Worm (Caenorhabditis elegans): ENCODE results near the gene mtl-2.

The mtl-2 gene

DNA sequence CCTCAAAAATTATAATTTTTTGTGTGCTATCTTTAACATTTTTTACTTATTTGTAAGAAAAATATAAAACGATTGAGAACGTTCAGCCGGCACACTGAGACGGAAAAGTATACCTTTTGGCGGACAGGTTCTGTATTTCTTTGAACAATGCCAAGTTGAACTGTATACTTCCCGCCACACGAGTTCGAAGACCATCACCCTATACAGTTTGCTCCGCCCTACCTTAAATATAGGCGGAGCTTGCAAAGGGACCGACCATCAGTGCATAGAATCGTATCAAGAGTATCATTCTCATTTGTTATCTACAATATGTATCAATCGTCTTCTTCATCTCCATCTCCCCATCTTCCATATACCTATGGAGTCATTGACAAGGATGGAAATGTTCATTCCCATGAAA is 33.6 kb downstream of the mtl-2 start, which contains the start of gene end-1:
Gene end-1, plus strand, starts transcription at position 301 of the 400 bp plus-strand sequence.
- TF ChIP-seq ccch-3 (GFP tag; optimal IDR thresholded peaks at IDR 0.05) (no peak), F55B11.4 (tag; optimal IDR thresholded peaks at IDR 0.05; ENCODE audit: borderline replicate concordance, insufficient read depth) (no peak)

DNA sequence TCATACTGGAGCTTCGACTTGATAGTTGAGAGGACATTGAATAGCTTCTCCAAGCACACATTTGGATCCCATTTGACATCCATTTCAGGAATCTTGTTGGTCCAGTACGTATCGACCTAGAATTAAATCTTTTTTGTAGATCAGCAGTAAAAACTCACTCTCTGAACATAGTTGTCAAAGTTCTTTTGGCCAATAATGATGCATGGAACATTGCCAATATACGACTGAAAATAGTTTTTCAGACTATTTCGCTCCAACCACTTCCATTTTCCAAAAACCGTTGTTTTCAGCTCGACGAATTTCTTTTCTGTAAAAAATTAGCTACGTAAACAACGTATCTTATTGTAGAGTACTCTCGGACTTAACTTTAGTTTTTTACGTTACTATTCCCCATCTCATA is 36.8 kb downstream of the mtl-2 start:
- no peak for TF ChIP-seq efl-1 (GFP tag; optimal IDR thresholded peaks at IDR 0.05)
- TF ChIP-seq lin-26 (GFP tag; IDR thresholded peaks at IDR 0.05) = no peak
- TF ChIP-seq lag-1 (GFP tag; IDR thresholded peaks at IDR 0.05) = no peak
- TF ChIP-seq attf-3 (GFP tag; conservative IDR thresholded peaks at IDR 0.05) = no peak
- no peak for TF ChIP-seq ccch-3 (GFP tag; optimal IDR thresholded peaks at IDR 0.05)
- no peak for TF ChIP-seq madf-3 (GFP tag; IDR thresholded peaks at IDR 0.05)
- TF ChIP-seq attf-5 (GFP tag; optimal IDR thresholded peaks at IDR 0.05) = no peak
- no peak for TF ChIP-seq hlh-12 (tag; optimal IDR thresholded peaks at IDR 0.05)
- no peak for TF ChIP-seq ets-4 (GFP tag; optimal IDR thresholded peaks at IDR 0.05)
- TF ChIP-seq ceh-27 (GFP tag; optimal IDR thresholded peaks at IDR 0.05) = no peak
- TF ChIP-seq fkh-3 (tag; optimal IDR thresholded peaks at IDR 0.05) = no peak
- no peak for TF ChIP-seq let-607 (tag; optimal IDR thresholded peaks at IDR 0.05)
- TF ChIP-seq F49E8.2 (tag; optimal IDR thresholded peaks at IDR 0.05; ENCODE audit: insufficient read depth) = no peak
- no peak for TF ChIP-seq dox-1 (GFP tag; IDR thresholded peaks at IDR 0.05)
- no peak for TF ChIP-seq F39B2.1 (GFP tag; IDR thresholded peaks at IDR 0.05)
- TF ChIP-seq F23B12.7 (tag; optimal IDR thresholded peaks at IDR 0.05; ENCODE audit: insufficient read depth) = no peak
- TF ChIP-seq B0336.3 (GFP tag; IDR thresholded peaks at IDR 0.05) = no peak
- no peak for TF ChIP-seq F52B5.7 (tag; optimal IDR thresholded peaks at IDR 0.05)
- TF ChIP-seq ceh-79 (tag; optimal IDR thresholded peaks at IDR 0.05) = no peak

DNA sequence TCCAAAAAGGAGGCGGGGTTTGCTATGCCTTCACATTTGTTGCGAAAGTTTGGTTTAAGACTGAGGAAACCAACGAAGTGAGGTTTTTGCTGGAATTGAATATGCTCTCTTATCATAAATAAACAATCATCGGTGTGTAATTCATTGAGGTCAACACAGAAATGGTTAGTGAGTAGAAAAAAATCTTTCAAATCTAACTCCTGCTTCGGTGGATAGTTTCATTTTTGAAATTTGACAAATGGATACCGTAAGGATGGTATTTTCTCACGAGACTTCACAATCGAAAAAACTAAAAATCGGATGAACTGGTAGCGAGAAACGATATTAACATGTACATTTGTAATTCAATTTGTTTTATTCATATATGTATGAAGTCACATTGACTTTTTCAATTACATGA is 37.7 kb downstream of the mtl-2 start, which contains the start of gene eol-1:
Gene eol-1, minus strand, starts transcription at position 101 of the 400 bp plus-strand sequence.
- TF ChIP-seq B0336.3 (GFP tag; IDR thresholded peaks at IDR 0.05) = no peak
- no peak for TF ChIP-seq efl-1 (GFP tag; optimal IDR thresholded peaks at IDR 0.05)
- TF ChIP-seq attf-6 (GFP tag; IDR thresholded peaks at IDR 0.05) = no peak
- TF ChIP-seq F39B2.1 (GFP tag; IDR thresholded peaks at IDR 0.05) = no peak
- no peak for TF ChIP-seq Y53F4B.3 (GFP tag; IDR thresholded peaks at IDR 0.05)
- no peak for TF ChIP-seq bed-1 (GFP tag; IDR thresholded peaks at IDR 0.05)
- TF ChIP-seq bed-2 (GFP tag; IDR thresholded peaks at IDR 0.05) = no peak
- TF ChIP-seq nhr-80 (tag; optimal IDR thresholded peaks at IDR 0.05) = no peak
- no peak for TF ChIP-seq mes-4 (tag; optimal IDR thresholded peaks at IDR 0.05)
- no peak for TF ChIP-seq lin-40 (tag; optimal IDR thresholded peaks at IDR 0.05)
- no peak for TF ChIP-seq ekl-4 (GFP tag; IDR thresholded peaks at IDR 0.05)
- no peak for TF ChIP-seq hlh-12 (tag; optimal IDR thresholded peaks at IDR 0.05)
- no peak for TF ChIP-seq lag-1 (GFP tag; IDR thresholded peaks at IDR 0.05)
- no peak for TF ChIP-seq hmg-20 (GFP tag; IDR thresholded peaks at IDR 0.05)
- TF ChIP-seq unc-130 (GFP tag; optimal IDR thresholded peaks at IDR 0.05) = no peak
- no peak for TF ChIP-seq ztf-22 (GFP tag; optimal IDR thresholded peaks at IDR 0.05)
- TF ChIP-seq hrde-1 (tag; optimal IDR thresholded peaks at IDR 0.05; ENCODE audit: borderline replicate concordance) = no peak
- TF ChIP-seq pbrm-1 (GFP tag; IDR thresholded peaks at IDR 0.05) = no peak

Measured in whole organism, young adult.